Worm (Caenorhabditis elegans) whole organism, L2 larva: Measurements from ENCODE around the gene cyp-13A11.

ENCODE experiments used
- C34F6.9 ChIP-seq: fragments of 150-350 bp; optimal IDR thresholded peaks from 2 replicates; lab custom pipeline; 2014; ENCODE audit warnings: missing biosample characterization, missing genetic modification characterization
- F13H6.1 ChIP-seq: sonication (generic microtip); optimal IDR thresholded peaks from 2 replicates; lab custom pipeline; 2016; ENCODE audit warnings: missing genetic modification characterization, missing compliant biosample characterization
- Y55F3AM.14 ChIP-seq: fragments of 200-800 bp; sonication (Bioruptor generic); optimal IDR thresholded peaks from 2 replicates; lab custom pipeline; 2018; ENCODE audit warnings: mild to moderate bottlenecking, missing genetic modification characterization, missing compliant biosample characterization
- ZK546.5 ChIP-seq: sonication (generic microtip); optimal IDR thresholded peaks from 2 replicates; lab custom pipeline; 2017; ENCODE audit warnings: missing biosample characterization, missing genetic modification characterization
- aly-2 ChIP-seq: fragments of 150-350 bp; optimal IDR thresholded peaks from 2 replicates; lab custom pipeline; 2014; ENCODE audit warnings: missing biosample characterization, missing genetic modification characterization
- ama-1 ChIP-seq: fragments of 150-350 bp; optimal IDR thresholded peaks from 2 replicates; lab custom pipeline; 2018; ENCODE audit warnings: inconsistent platforms
- blmp-1 ChIP-seq: sonication (generic microtip); optimal IDR thresholded peaks from 2 replicates; lab custom pipeline; 2017; ENCODE audit warnings: missing genetic modification characterization, mild to moderate bottlenecking, missing compliant biosample characterization, antibody characterized with exemption, moderate library complexity; ENCODE audit not compliant: insufficient read depth
- ceh-16 ChIP-seq: fragments of 150-350 bp; optimal IDR thresholded peaks from 2 replicates; lab custom pipeline; 2014; ENCODE audit warnings: missing biosample characterization, missing genetic modification characterization
- ceh-82 ChIP-seq: fragments of 150-350 bp; optimal IDR thresholded peaks from 2 replicates; lab custom pipeline; 2014; ENCODE audit warnings: missing biosample characterization, missing genetic modification characterization
- crh-2 ChIP-seq: sonication (generic microtip); optimal IDR thresholded peaks from 2 replicates; lab custom pipeline; 2017; ENCODE audit warnings: missing biosample characterization, missing genetic modification characterization
- egl-27 ChIP-seq: sonication (generic microtip); optimal IDR thresholded peaks from 3 replicates; lab custom pipeline; 2017; ENCODE audit warnings: missing biosample characterization, missing genetic modification reagents, missing genetic modification characterization
- elt-3 ChIP-seq: sonication (generic microtip); optimal IDR thresholded peaks from 2 replicates; lab custom pipeline; 2017; ENCODE audit warnings: missing biosample characterization, missing genetic modification characterization
- fos-1 ChIP-seq: fragments of 150-350 bp; optimal IDR thresholded peaks from 2 replicates; lab custom pipeline; 2014; ENCODE audit warnings: missing biosample characterization, missing genetic modification characterization
- lin-11 ChIP-seq: fragments of 150-350 bp; sonication (generic microtip); optimal IDR thresholded peaks from 2 replicates; lab custom pipeline; 2014; ENCODE audit warnings: missing biosample characterization, missing genetic modification characterization, inconsistent platforms, mixed read lengths
- lin-13 ChIP-seq: fragments of 150-350 bp; optimal IDR thresholded peaks from 2 replicates; lab custom pipeline; 2014; ENCODE audit warnings: missing biosample characterization, missing genetic modification reagents, missing genetic modification characterization
- lin-39 ChIP-seq: fragments of 150-350 bp; optimal IDR thresholded peaks from 2 replicates; lab custom pipeline; 2014; ENCODE audit warnings: missing biosample characterization, missing genetic modification reagents, missing genetic modification characterization
- lsy-2 ChIP-seq, 2 experiments: fragments of 150-350 bp in 1 of 2; sonication (generic microtip) in 1 of 2; optimal IDR thresholded peaks; 2 replicates each; lab custom pipeline; 2014 to 2017; ENCODE audit warnings: missing biosample characterization in 2 of 2, missing genetic modification characterization in 2 of 2
- mab-5 ChIP-seq: fragments of 150-350 bp; optimal IDR thresholded peaks from 2 replicates; lab custom pipeline; 2014; ENCODE audit warnings: missing biosample characterization, missing genetic modification characterization
- mbf-1 ChIP-seq: sonication (generic microtip); optimal IDR thresholded peaks from 2 replicates; lab custom pipeline; 2017; ENCODE audit warnings: missing biosample characterization, missing genetic modification characterization
- mdl-1 ChIP-seq, 2 experiments: fragments of 150-350 bp in 1 of 2; sonication (generic microtip) in 1 of 2; optimal IDR thresholded peaks; 2 replicates each; lab custom pipeline; 2017; ENCODE audit warnings: missing biosample characterization in 2 of 2, missing genetic modification characterization in 2 of 2
- nhr-10 ChIP-seq: sonication (generic microtip); optimal IDR thresholded peaks from 2 replicates; lab custom pipeline; 2017; ENCODE audit warnings: missing biosample characterization, missing genetic modification characterization
- nhr-12 ChIP-seq: fragments of 150-350 bp; optimal IDR thresholded peaks from 2 replicates; lab custom pipeline; 2014; ENCODE audit warnings: missing biosample characterization, missing genetic modification characterization
- nhr-129 ChIP-seq: fragments of 150-350 bp; optimal IDR thresholded peaks from 2 replicates; lab custom pipeline; 2014; ENCODE audit warnings: missing biosample characterization, missing genetic modification characterization
- nhr-21 ChIP-seq: fragments of 150-350 bp; optimal IDR thresholded peaks from 2 replicates; lab custom pipeline; 2014; ENCODE audit warnings: missing biosample characterization, missing genetic modification characterization
- nhr-23 ChIP-seq: fragments of 150-350 bp; optimal IDR thresholded peaks from 2 replicates; lab custom pipeline; 2014; ENCODE audit warnings: missing biosample characterization, missing genetic modification reagents, missing genetic modification characterization
- nhr-237 ChIP-seq: fragments of 150-350 bp; optimal IDR thresholded peaks from 2 replicates; lab custom pipeline; 2014; ENCODE audit warnings: missing biosample characterization, missing genetic modification characterization
- nhr-25 ChIP-seq: fragments of 150-350 bp; sonication (generic microtip); optimal IDR thresholded peaks from 3 replicates; lab custom pipeline; 2014; ENCODE audit warnings: missing biosample characterization, missing genetic modification characterization
- nhr-6 ChIP-seq: fragments of 150-350 bp; optimal IDR thresholded peaks from 2 replicates; lab custom pipeline; 2014; ENCODE audit warnings: missing biosample characterization, missing genetic modification characterization
- nhr-77 ChIP-seq: fragments of 150-350 bp; optimal IDR thresholded peaks from 2 replicates; lab custom pipeline; 2014; ENCODE audit warnings: missing biosample characterization, missing genetic modification characterization
- sem-4 ChIP-seq: fragments of 150-350 bp; optimal IDR thresholded peaks from 2 replicates; lab custom pipeline; 2014; ENCODE audit warnings: missing biosample characterization, missing genetic modification reagents, missing genetic modification characterization
- skn-1 ChIP-seq: sonication (generic microtip); optimal IDR thresholded peaks from 2 replicates; lab custom pipeline; 2017; ENCODE audit warnings: missing biosample characterization, missing genetic modification characterization
- sma-3 ChIP-seq: sonication (generic microtip); optimal IDR thresholded peaks from 2 replicates; lab custom pipeline; 2016; ENCODE audit warnings: missing genetic modification reagents, missing genetic modification characterization, missing compliant biosample characterization
- sma-9 ChIP-seq, 2 experiments: fragments of 150-350 bp in 1 of 2; sonication (generic microtip) in 1 of 2; optimal IDR thresholded peaks; 2 replicates each; lab custom pipeline; 2014 to 2016; ENCODE audit warnings: missing genetic modification characterization in 2 of 2, mild to moderate bottlenecking in 1 of 2, missing biosample characterization in 1 of 2, missing compliant biosample characterization in 1 of 2, missing genetic modification reagents in 1 of 2, moderate library complexity in 1 of 2
- unc-39 ChIP-seq: fragments of 150-350 bp; optimal IDR thresholded peaks from 2 replicates; lab custom pipeline; 2014; ENCODE audit warnings: missing biosample characterization, missing genetic modification characterization
- unc-55 ChIP-seq: fragments of 150-350 bp; sonication (generic microtip); optimal IDR thresholded peaks from 3 replicates; lab custom pipeline; 2014; ENCODE audit warnings: missing biosample characterization, missing genetic modification reagents, missing genetic modification characterization
- zag-1 ChIP-seq: fragments of 150-350 bp; optimal IDR thresholded peaks from 2 replicates; lab custom pipeline; 2014; ENCODE audit warnings: missing biosample characterization, missing genetic modification characterization
- ztf-11 ChIP-seq: sonication (generic microtip); optimal IDR thresholded peaks from 2 replicates; lab custom pipeline; 2017; ENCODE audit warnings: missing biosample characterization, missing genetic modification characterization
- ztf-4 ChIP-seq: fragments of 150-350 bp; optimal IDR thresholded peaks from 2 replicates; lab custom pipeline; 2014; ENCODE audit warnings: missing biosample characterization, missing genetic modification characterization

Gene cyp-13A11

DNA sequence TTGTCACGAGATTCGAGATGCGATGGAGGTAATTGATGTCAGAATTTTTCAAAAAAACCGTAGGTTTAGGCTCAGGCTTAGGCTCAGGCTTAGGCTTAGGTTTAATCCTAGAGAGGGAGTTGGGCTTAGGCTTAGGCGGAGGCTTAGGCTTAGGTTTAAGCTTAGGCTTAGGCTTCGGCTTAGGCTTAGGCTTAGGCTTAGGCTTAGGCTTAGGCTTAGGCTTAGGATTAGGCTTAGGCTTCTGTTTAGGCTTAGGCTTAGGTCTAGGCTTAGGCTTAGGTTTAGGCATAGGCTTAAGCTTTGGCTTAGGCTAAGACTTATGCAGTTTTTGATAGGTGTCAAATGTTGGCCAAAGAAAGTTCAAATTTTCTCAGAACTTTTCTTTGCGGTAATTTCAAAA is 16.5 kb upstream of the cyp-13A11 start:
- no peak for TF ChIP-seq ztf-11 (tag; lab: Kevin White, UChicago)
- no peak for TF ChIP-seq lin-11 (tag; lab: Kevin White, UChicago)
- no peak for TF ChIP-seq nhr-6
- no peak for TF ChIP-seq nhr-23 (tag; lab: Kevin White, UChicago)
- no peak for TF ChIP-seq mdl-1 (tag; optimal IDR thresholded peaks at IDR 0.05; lab: Kevin White, UChicago)
- TF ChIP-seq ztf-4 (tag; lab: Kevin White, UChicago): no peak
- no peak for TF ChIP-seq lin-39 (tag; lab: Kevin White, UChicago)
- no peak for TF ChIP-seq lin-13 (GFP tag; lab: Kevin White, UChicago)
- TF ChIP-seq nhr-25 (tag; lab: Kevin White, UChicago): no peak
- TF ChIP-seq ZK546.5: no peak
- TF ChIP-seq sem-4 (tag; lab: Kevin White, UChicago): no peak
- no peak for TF ChIP-seq blmp-1 (tag; lab: Kevin White, UChicago)
- no peak for TF ChIP-seq Y55F3AM.14 (GFP tag; lab: Kevin White, UChicago)
- no peak for TF ChIP-seq nhr-77 (tag; lab: Kevin White, UChicago)
- no peak for TF ChIP-seq ceh-82 (tag; lab: Kevin White, UChicago)
- TF ChIP-seq sma-9 (GFP tag; optimal IDR thresholded peaks at IDR 0.05; lab: Kevin White, UChicago): no peak
- no peak for TF ChIP-seq sma-9 (tag; optimal IDR thresholded peaks at IDR 0.05; lab: Kevin White, UChicago)
- TF ChIP-seq aly-2: no peak
- TF ChIP-seq nhr-12 (tag; lab: Kevin White, UChicago): no peak
- TF ChIP-seq lsy-2 (tag; optimal IDR thresholded peaks at IDR 0.05; lab: Kevin White, UChicago): no peak
- TF ChIP-seq unc-55 (GFP tag; lab: Kevin White, UChicago): no peak

DNA sequence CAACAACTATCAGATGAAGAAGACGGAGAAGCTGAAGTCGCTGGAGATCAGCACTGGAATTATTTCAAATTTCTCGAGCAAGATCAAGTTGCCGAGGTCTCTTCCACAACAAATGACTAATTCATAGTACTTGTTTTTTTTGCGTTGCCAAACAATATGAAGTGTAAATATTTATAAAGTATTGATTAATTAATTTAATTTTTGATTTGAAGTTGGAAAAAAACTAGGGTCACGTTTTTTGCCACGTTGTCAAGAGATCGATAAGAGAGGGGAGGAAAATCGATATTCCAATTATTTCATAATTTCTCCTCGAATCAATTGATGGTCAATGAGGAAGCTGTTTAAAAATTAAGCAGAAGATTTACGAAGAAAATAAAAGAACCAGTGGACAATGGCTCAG is 15.6 kb upstream of the cyp-13A11 start, which contains the start of gene snf-7:
TSS of gene snf-7 (plus strand) at position 301 of the 400 bp plus-strand sequence.
- no peak for TF ChIP-seq mbf-1 (tag; lab: Kevin White, UChicago)
- no peak for TF ChIP-seq crh-2 (tag; lab: Kevin White, UChicago)
- no peak for TF ChIP-seq ama-1 (lab: Kevin White, UChicago)
- TF ChIP-seq nhr-21 (tag; lab: Kevin White, UChicago): no peak
- TF ChIP-seq Y55F3AM.14 (GFP tag; lab: Kevin White, UChicago): no peak
- no peak for TF ChIP-seq fos-1
- no peak for TF ChIP-seq elt-3 (tag; lab: Kevin White, UChicago)
- no peak for TF ChIP-seq nhr-10 (tag; lab: Kevin White, UChicago)
- no peak for TF ChIP-seq sma-3
- no peak for TF ChIP-seq mab-5 (tag; lab: Kevin White, UChicago)
- TF ChIP-seq F13H6.1: no peak
- no peak for TF ChIP-seq nhr-237
- no peak for TF ChIP-seq ztf-11 (tag; lab: Kevin White, UChicago)
- no peak for TF ChIP-seq unc-55 (GFP tag; lab: Kevin White, UChicago)
- no peak for TF ChIP-seq ceh-82 (tag; lab: Kevin White, UChicago)
- no peak for TF ChIP-seq nhr-23 (tag; lab: Kevin White, UChicago)
- TF ChIP-seq skn-1 (tag; lab: Kevin White, UChicago): no peak
- TF ChIP-seq ZK546.5: no peak
- no peak for TF ChIP-seq nhr-25 (tag; lab: Kevin White, UChicago)
- TF ChIP-seq, all 48 proteins: peak for 0

DNA sequence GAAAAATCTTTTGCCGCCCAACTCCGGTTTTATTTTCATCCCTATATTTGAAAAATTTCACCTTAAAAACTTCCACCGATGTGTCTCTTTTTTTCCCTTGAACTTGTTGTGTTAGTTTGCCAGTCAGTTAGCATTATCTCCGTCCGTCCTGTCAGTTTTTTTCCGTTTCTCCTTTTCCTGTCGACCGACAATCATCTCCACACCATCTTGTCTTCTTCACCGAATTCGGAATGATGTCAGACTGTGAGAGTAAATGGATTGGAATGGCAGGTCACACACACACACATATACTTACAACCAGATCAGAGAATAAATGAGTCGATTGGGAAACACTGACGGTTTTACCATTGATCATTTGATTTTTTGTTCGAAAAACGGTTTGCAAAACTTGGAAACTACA is 8.9 kb upstream of the cyp-13A11 start:
- TF ChIP-seq zag-1: no peak
- TF ChIP-seq sma-3: peak; percentile 44
- TF ChIP-seq nhr-6: no peak
- TF ChIP-seq nhr-12 (tag; lab: Kevin White, UChicago): no peak
- TF ChIP-seq nhr-25 (tag; lab: Kevin White, UChicago): peak; percentile 9
- no peak for TF ChIP-seq mdl-1 (tag; optimal IDR thresholded peaks at IDR 0.05; lab: Kevin White, UChicago)
- TF ChIP-seq unc-39 (tag; lab: Kevin White, UChicago): no peak
- TF ChIP-seq C34F6.9 (tag; lab: Kevin White, UChicago): no peak
- TF ChIP-seq sma-9 (GFP tag; optimal IDR thresholded peaks at IDR 0.05; lab: Kevin White, UChicago): peak; percentile 31
- no peak for TF ChIP-seq sma-9 (tag; optimal IDR thresholded peaks at IDR 0.05; lab: Kevin White, UChicago)
- peak; percentile 23 for TF ChIP-seq fos-1
- no peak for TF ChIP-seq egl-27 (tag; lab: Kevin White, UChicago)
- peak; percentile 58 for TF ChIP-seq nhr-129 (tag; lab: Kevin White, UChicago)
- no peak for TF ChIP-seq lin-11 (tag; lab: Kevin White, UChicago)
- TF ChIP-seq ceh-16 (tag; lab: Kevin White, UChicago): peak; percentile 6
